Fruit fly (Drosophila melanogaster) whole organism, embryonic: ENCODE measurements around the gene CG15418.

Experiments
- Adf1 ChIP-seq: fragments of 200-800 bp; sonication (Bioruptor generic); IDR thresholded peaks from 2 replicates; pipeline ENCODE4 v1.3.6; 2022; ENCODE audit warnings: missing biosample characterization, missing genetic modification characterization
- CG10366 ChIP-seq: fragments of 200-800 bp; sonication (Bioruptor generic); IDR thresholded peaks from 2 replicates; pipeline ENCODE4 v1.3.6; 2022; ENCODE audit warnings: missing biosample characterization, missing genetic modification characterization
- CG11398 ChIP-seq: fragments of 200-800 bp; sonication (Bioruptor generic); optimal IDR thresholded peaks from 2 replicates; lab custom pipeline; 2016; ENCODE audit warnings: missing biosample characterization, missing genetic modification characterization
- CG11504 ChIP-seq: fragments of 200-800 bp; sonication (Bioruptor generic); optimal IDR thresholded peaks from 3 replicates; lab custom pipeline; 2019; ENCODE audit warnings: missing biosample characterization, mild to moderate bottlenecking, missing genetic modification characterization, moderate library complexity
- CG12104 ChIP-seq: fragments of 200-800 bp; sonication (Bioruptor generic); optimal IDR thresholded peaks from 3 replicates; lab custom pipeline; 2016; ENCODE audit warnings: missing biosample characterization, missing genetic modification characterization
- CG12744 ChIP-seq: fragments of 200-800 bp; sonication (Bioruptor generic); optimal IDR thresholded peaks from 2 replicates; lab custom pipeline; 2016; ENCODE audit warnings: missing biosample characterization, missing genetic modification characterization
- CG15479 ChIP-seq: fragments of 200-800 bp; sonication (Bioruptor generic); optimal IDR thresholded peaks from 3 replicates; lab custom pipeline; 2019; ENCODE audit warnings: missing biosample characterization, mild to moderate bottlenecking, missing genetic modification characterization, moderate library complexity
- CG15601 ChIP-seq: fragments of 200-800 bp; sonication (Bioruptor generic); optimal IDR thresholded peaks from 3 replicates; lab custom pipeline; 2019; ENCODE audit warnings: missing biosample characterization, mild to moderate bottlenecking, missing genetic modification characterization, moderate library complexity
- CG1602 ChIP-seq: fragments of 200-800 bp; sonication (Bioruptor generic); optimal IDR thresholded peaks from 3 replicates; lab custom pipeline; 2016; ENCODE audit warnings: missing biosample characterization, missing genetic modification characterization
- CG1603 ChIP-seq: fragments of 200-800 bp; sonication (Bioruptor generic); optimal IDR thresholded peaks from 2 replicates; lab custom pipeline; 2019; ENCODE audit warnings: missing biosample characterization, mild to moderate bottlenecking, missing genetic modification characterization, moderate library complexity
- CG16815 ChIP-seq: fragments of 200-800 bp; sonication (Bioruptor generic); optimal IDR thresholded peaks from 3 replicates; lab custom pipeline; 2017; ENCODE audit warnings: missing biosample characterization, mild to moderate bottlenecking, missing genetic modification characterization
- CG17385 ChIP-seq: fragments of 200-800 bp; sonication (Bioruptor generic); optimal IDR thresholded peaks from 3 replicates; lab custom pipeline; 2018; ENCODE audit warnings: missing biosample characterization, mild to moderate bottlenecking, missing genetic modification characterization
- CG2202 ChIP-seq: fragments of 200-800 bp; sonication (Bioruptor generic); optimal IDR thresholded peaks from 2 replicates; lab custom pipeline; 2018; ENCODE audit warnings: missing biosample characterization, mild to moderate bottlenecking, missing genetic modification characterization
- CG30403 ChIP-seq: fragments of 200-800 bp; sonication (Bioruptor generic); optimal IDR thresholded peaks from 3 replicates; lab custom pipeline; 2016; ENCODE audit warnings: missing biosample characterization, missing genetic modification characterization
- CG3726 ChIP-seq: fragments of 200-800 bp; sonication (Bioruptor generic); IDR thresholded peaks from 3 replicates; pipeline ENCODE4, ENCODE4 v1.3.6; 2022; ENCODE audit warnings: missing biosample characterization, missing genetic modification characterization
- CG6689 ChIP-seq: fragments of 200-800 bp; sonication (Bioruptor generic); IDR thresholded peaks from 2 replicates; pipeline ENCODE4 v1.3.6; 2022; ENCODE audit warnings: missing biosample characterization, missing genetic modification characterization
- CG8388 ChIP-seq: fragments of 200-800 bp; sonication (Bioruptor generic); optimal IDR thresholded peaks from 2 replicates; lab custom pipeline; 2019; ENCODE audit warnings: missing biosample characterization, mild to moderate bottlenecking, missing genetic modification characterization, moderate library complexity
- CG9215 ChIP-seq: fragments of 200-800 bp; sonication (Bioruptor generic); IDR thresholded peaks from 2 replicates; pipeline ENCODE4 v1.3.6; 2022; ENCODE audit warnings: missing biosample characterization, missing genetic modification characterization
- CG9727 ChIP-seq: fragments of 200-800 bp; sonication (Bioruptor generic); optimal IDR thresholded peaks from 3 replicates; lab custom pipeline; 2017; ENCODE audit warnings: missing biosample characterization, mild to moderate bottlenecking, missing genetic modification characterization
- CoRest ChIP-seq: fragments of 200-800 bp; sonication (Bioruptor generic); optimal IDR thresholded peaks from 3 replicates; lab custom pipeline; 2018; ENCODE audit warnings: missing biosample characterization, mild to moderate bottlenecking, missing genetic modification characterization, moderate library complexity
- D19A ChIP-seq: fragments of 200-800 bp; optimal IDR thresholded peaks from 3 replicates; lab custom pipeline; 2019; ENCODE audit warnings: missing biosample characterization, mild to moderate bottlenecking, missing genetic modification characterization, moderate library complexity
- E2f2 ChIP-seq: fragments of 200-800 bp; sonication (Bioruptor generic); IDR thresholded peaks from 2 replicates; pipeline ENCODE4 v1.3.6; 2022; ENCODE audit warnings: missing biosample characterization, missing genetic modification characterization
- HLH3B ChIP-seq: fragments of 200-800 bp; sonication (Bioruptor generic); IDR thresholded peaks from 2 replicates; pipeline ENCODE4 v1.3.6; 2022; ENCODE audit warnings: missing biosample characterization, missing genetic modification characterization
- HLH54F ChIP-seq: fragments of 200-800 bp; sonication (Bioruptor generic); optimal IDR thresholded peaks from 3 replicates; lab custom pipeline; 2016; ENCODE audit warnings: missing biosample characterization, missing genetic modification characterization
- Hr3 ChIP-seq: fragments of 200-800 bp; sonication (Bioruptor generic); optimal IDR thresholded peaks from 3 replicates; lab custom pipeline; 2016; ENCODE audit warnings: missing biosample characterization, missing genetic modification characterization
- Hr39 ChIP-seq: fragments of >200 bp; optimal IDR thresholded peaks from 2 replicates; lab custom pipeline; 2017
- Side ChIP-seq: fragments of 200-800 bp; sonication (Bioruptor generic); optimal IDR thresholded peaks from 2 replicates; lab custom pipeline; 2016; ENCODE audit warnings: missing biosample characterization, missing genetic modification characterization
- Spps ChIP-seq: fragments of 200-800 bp; sonication (Bioruptor generic); optimal IDR thresholded peaks from 2 replicates; lab custom pipeline; 2018; ENCODE audit warnings: missing biosample characterization, mild to moderate bottlenecking, missing genetic modification characterization
- Trl ChIP-seq, 3 experiments: fragments of >200 bp in 2 of 3; fragments of 200-800 bp in 1 of 3; sonication (Bioruptor generic) in 1 of 3; optimal IDR thresholded peaks; 2 replicates in 1 of 3; 3 replicates in 2 of 3; lab custom pipeline; 2016 to 2017; ENCODE audit warnings: missing biosample characterization in 1 of 3, missing genetic modification characterization in 1 of 3
- Usf ChIP-seq: fragments of 200-800 bp; sonication (Bioruptor generic); optimal IDR thresholded peaks from 2 replicates; lab custom pipeline; 2017; ENCODE audit warnings: missing genotype, missing biosample characterization, missing genetic modification characterization
- Xbp1 ChIP-seq: fragments of 200-800 bp; sonication (Bioruptor generic); optimal IDR thresholded peaks from 3 replicates; lab custom pipeline; 2016; ENCODE audit warnings: missing biosample characterization, mild to moderate bottlenecking, missing genetic modification characterization
- ab ChIP-seq: fragments of 200-800 bp; sonication (Bioruptor generic); optimal IDR thresholded peaks from 2 replicates; lab custom pipeline; 2016; ENCODE audit warnings: missing biosample characterization, missing genetic modification characterization
- ac ChIP-seq: fragments of 200-800 bp; sonication (Bioruptor generic); optimal IDR thresholded peaks from 3 replicates; lab custom pipeline; 2017; ENCODE audit warnings: missing biosample characterization, mild to moderate bottlenecking, missing genetic modification characterization
- amos ChIP-seq: fragments of 200-800 bp; sonication (Bioruptor generic); IDR thresholded peaks from 2 replicates; pipeline ENCODE4 v1.3.6; 2022; ENCODE audit warnings: missing biosample characterization, missing genetic modification characterization; ENCODE audit not compliant: partially characterized antibody
- bowl ChIP-seq: fragments of 200-800 bp; sonication (Bioruptor generic); IDR thresholded peaks from 2 replicates; pipeline ENCODE4 v1.3.6; 2022; ENCODE audit warnings: missing biosample characterization, missing genetic modification characterization
- caup ChIP-seq: fragments of 200-800 bp; sonication (Bioruptor generic); optimal IDR thresholded peaks from 3 replicates; lab custom pipeline; 2017; ENCODE audit warnings: missing biosample characterization, mild to moderate bottlenecking, missing genetic modification characterization, moderate library complexity; ENCODE audit not compliant: severe bottlenecking
- chn ChIP-seq: fragments of 200-800 bp; sonication (Bioruptor generic); optimal IDR thresholded peaks from 2 replicates; lab custom pipeline; 2016; ENCODE audit warnings: missing biosample characterization, missing genetic modification characterization
- corto ChIP-seq: fragments of 200-800 bp; sonication (Bioruptor generic); optimal IDR thresholded peaks from 2 replicates; lab custom pipeline; 2016; ENCODE audit warnings: missing biosample characterization, mild to moderate bottlenecking, missing genetic modification characterization, moderate library complexity
- crp ChIP-seq, 2 experiments: fragments of 200-800 bp; sonication (Bioruptor generic); optimal IDR thresholded peaks; 2 replicates in 1 of 2; 3 replicates in 1 of 2; lab custom pipeline; 2017; ENCODE audit warnings: missing biosample characterization in 2 of 2, missing genetic modification characterization in 2 of 2, mild to moderate bottlenecking in 1 of 2, moderate library complexity in 1 of 2
- fd96Cb ChIP-seq: fragments of 200-800 bp; sonication (Bioruptor generic); optimal IDR thresholded peaks from 2 replicates; lab custom pipeline; 2018; ENCODE audit warnings: missing biosample characterization, mild to moderate bottlenecking, missing genetic modification characterization, moderate library complexity
- gsb ChIP-seq: fragments of 200-800 bp; sonication (Bioruptor generic); IDR thresholded peaks from 2 replicates; pipeline ENCODE4 v1.3.6; 2022; ENCODE audit warnings: missing biosample characterization, missing genetic modification characterization
- gt ChIP-seq: fragments of 200-800 bp; sonication (Bioruptor generic); IDR thresholded peaks from 2 replicates; pipeline ENCODE4 v1.3.6; 2022; ENCODE audit warnings: missing biosample characterization, missing genetic modification characterization
- jing ChIP-seq: fragments of 200-800 bp; sonication (Bioruptor generic); optimal IDR thresholded peaks from 2 replicates; lab custom pipeline; 2018; ENCODE audit warnings: missing biosample characterization, mild to moderate bottlenecking, missing genetic modification characterization
- peb ChIP-seq: fragments of 200-800 bp; sonication (Bioruptor generic); IDR thresholded peaks from 2 replicates; pipeline ENCODE4 v1.3.6; 2022; ENCODE audit warnings: missing biosample characterization, missing genetic modification characterization
- ro ChIP-seq: fragments of 200-800 bp; sonication (Bioruptor generic); IDR thresholded peaks from 2 replicates; pipeline ENCODE4 v1.3.6; 2022; ENCODE audit warnings: missing biosample characterization, missing genetic modification characterization
- so ChIP-seq: fragments of 200-800 bp; sonication (Bioruptor generic); IDR thresholded peaks from 3 replicates; pipeline ENCODE4 v1.3.6; 2022; ENCODE audit warnings: missing biosample characterization, missing genetic modification characterization
- stwl ChIP-seq: fragments of 200-800 bp; sonication (Bioruptor generic); optimal IDR thresholded peaks from 3 replicates; lab custom pipeline; 2018; ENCODE audit warnings: missing biosample characterization, mild to moderate bottlenecking, missing genetic modification characterization, moderate library complexity
- tgo ChIP-seq: fragments of 200-800 bp; sonication (Bioruptor generic); IDR thresholded peaks from 3 replicates; pipeline ENCODE4 v1.3.6; 2022; ENCODE audit warnings: missing biosample characterization, missing genetic modification characterization
- toy ChIP-seq: fragments of 200-800 bp; sonication (Bioruptor generic); IDR thresholded peaks from 2 replicates; pipeline ENCODE4 v1.3.6; 2022; ENCODE audit warnings: missing biosample characterization, missing genetic modification characterization
- usp ChIP-seq: fragments of >200 bp; optimal IDR thresholded peaks from 2 replicates; lab custom pipeline; 2017; ENCODE audit warnings: missing biosample characterization, missing genetic modification characterization
- vfl ChIP-seq: fragments of 200-800 bp; sonication (Bioruptor generic); optimal IDR thresholded peaks from 2 replicates; lab custom pipeline; 2016; ENCODE audit warnings: missing biosample characterization, missing genetic modification characterization

The CG15418 gene

dm6 chr2L:3594000-3594399, 27.5 kb downstream of the CG15418 start (continued):
- no peak for TF ChIP-seq HLH3B (GFP tag; lab: Robert Waterston, UW)
- no peak for TF ChIP-seq HLH54F (GFP tag; lab: Kevin White, UChicago)
- no peak for TF ChIP-seq E2f2 (GFP tag; lab: Robert Waterston, UW)
- TF ChIP-seq CG11504 (tag; lab: Kevin White, UChicago): peak; percentile 36
- peak; percentile 67 for TF ChIP-seq CG16815
- TF ChIP-seq CG9727 (GFP tag; lab: Kevin White, UChicago): peak; percentile 77
- peak; percentile 46 for TF ChIP-seq Side (GFP tag; lab: Kevin White, UChicago)
- TF ChIP-seq vfl: no peak
- TF ChIP-seq Usf (GFP tag; lab: Kevin White, UChicago): peak; percentile 31
- TF ChIP-seq amos (GFP tag; lab: Robert Waterston, UW): no peak
- TF ChIP-seq crp (GFP tag; optimal IDR thresholded peaks at IDR 0.05; lab: Kevin White, UChicago): no peak
- TF ChIP-seq CG11398 (GFP tag; lab: Kevin White, UChicago): no peak
- TF ChIP-seq CG1602 (GFP tag; lab: Kevin White, UChicago): peak; percentile 46
- peak; percentile 43 for TF ChIP-seq CG6689 (GFP tag; lab: Robert Waterston, UW)
- peak; percentile 53 for TF ChIP-seq chn (GFP tag; lab: Kevin White, UChicago)
- peak; percentile 38 for TF ChIP-seq CG30403 (GFP tag; lab: Kevin White, UChicago)
- TF ChIP-seq Adf1 (GFP tag; lab: Robert Waterston, UW): no peak
- no peak for TF ChIP-seq gt (GFP tag; lab: Robert Waterston, UW)
- no peak for TF ChIP-seq caup (GFP tag; lab: Kevin White, UChicago)
- TF ChIP-seq CG9215: no peak
- no peak for TF ChIP-seq CG15479 (GFP tag; lab: Kevin White, UChicago)
- TF ChIP-seq ab (GFP tag; lab: Kevin White, UChicago): no peak
- peak; percentile 39; the same call in 1 of the 3 replicates for TF ChIP-seq so (GFP tag; lab: Robert Waterston, UW)
- TF ChIP-seq CG1603: peak; percentile 85
- no peak for TF ChIP-seq Hr39 (lab: Kevin White, UChicago)
- peak; percentile 49 for TF ChIP-seq D19A (tag; lab: Kevin White, UChicago)
- peak; percentile 54 for TF ChIP-seq ac (GFP tag; lab: Kevin White, UChicago)
- peak; percentile 36 for TF ChIP-seq CG8388 (GFP tag; lab: Kevin White, UChicago)
- TF ChIP-seq ro (GFP tag; lab: Robert Waterston, UW): 0 out of 2 replicates have a peak, but pooled peaks have one; percentile 15
- no peak for TF ChIP-seq CG15601 (tag; lab: Kevin White, UChicago)
- no peak for TF ChIP-seq bowl (GFP tag; lab: Robert Waterston, UW)
- peak; percentile 53 for TF ChIP-seq CG2202
- peak; percentile 45; the same call in 1 of the 2 replicates for TF ChIP-seq CG10366 (GFP tag; lab: Robert Waterston, UW)
- no peak for TF ChIP-seq CG12104
- TF ChIP-seq gsb (GFP tag; lab: Robert Waterston, UW): 0 out of 2 replicates have a peak, but pooled peaks have one; percentile 10
- TF ChIP-seq Trl (optimal IDR thresholded peaks at IDR 0.05; lab: Kevin White, UChicago): peak in 1 of 2 experiments; percentile 23
- TF ChIP-seq Trl (GFP tag; optimal IDR thresholded peaks at IDR 0.05; lab: Kevin White, UChicago): peak; percentile 37
- no peak for TF ChIP-seq CG12744 (GFP tag; lab: Kevin White, UChicago)
- peak; percentile 9 for TF ChIP-seq CoRest (tag; lab: Kevin White, UChicago)
- no peak for TF ChIP-seq CG17385 (GFP tag; lab: Kevin White, UChicago)
- TF ChIP-seq Xbp1 (GFP tag; lab: Kevin White, UChicago): peak; percentile 38
- no peak for TF ChIP-seq toy
- TF ChIP-seq CG3726 (GFP tag; lab: Robert Waterston, UW): peak; percentile 26; the same call in 1 of the 3 replicates
- TF ChIP-seq tgo (GFP tag; lab: Robert Waterston, UW): peak; percentile 42; the same call in 1 of the 3 replicates
- 0 out of 2 replicates have a peak, but pooled peaks have one; percentile 22 for TF ChIP-seq peb (GFP tag; lab: Robert Waterston, UW)
- no peak for TF ChIP-seq usp (GFP tag; lab: Kevin White, UChicago)
- peak; percentile 8 for TF ChIP-seq corto
- TF ChIP-seq Hr3 (GFP tag; lab: Kevin White, UChicago): peak; percentile 1
- TF ChIP-seq fd96Cb (tag; lab: Kevin White, UChicago): peak; percentile 47
- peak; percentile 42 for TF ChIP-seq Spps (tag; lab: Kevin White, UChicago)
- peak; percentile 15 for TF ChIP-seq jing (GFP tag; lab: Kevin White, UChicago)
- TF ChIP-seq stwl (tag; lab: Kevin White, UChicago): no peak
